Worm (Caenorhabditis elegans) whole organism, early embryonic: ENCODE data around the gene F54F7.9.

ENCODE experiments used
- B0310.2 ChIP-seq: sonication (generic microtip); optimal IDR thresholded peaks from 2 replicates; lab custom pipeline; 2016; ENCODE audit warnings: mild to moderate bottlenecking, missing genetic modification characterization, missing compliant biosample characterization
- F13C5.2 ChIP-seq: sonication (generic microtip); optimal IDR thresholded peaks from 2 replicates; lab custom pipeline; 2017; ENCODE audit warnings: mild to moderate bottlenecking, missing genetic modification characterization, inconsistent platforms, missing compliant biosample characterization
- aly-1 ChIP-seq: sonication (generic microtip); optimal IDR thresholded peaks from 2 replicates; lab custom pipeline; 2016; ENCODE audit warnings: missing genetic modification characterization, missing compliant biosample characterization
- ama-1 ChIP-seq: fragments of 150-350 bp; optimal IDR thresholded peaks from 2 replicates; lab custom pipeline; 2014
- ceh-13 ChIP-seq: fragments of 200-800 bp; sonication (Bioruptor generic); optimal IDR thresholded peaks from 2 replicates; lab custom pipeline; 2018; ENCODE audit warnings: mild to moderate bottlenecking, missing genetic modification characterization, missing compliant biosample characterization
- ceh-36 ChIP-seq: sonication (generic microtip); optimal IDR thresholded peaks from 2 replicates; lab custom pipeline; 2016; ENCODE audit warnings: missing genetic modification characterization, inconsistent platforms, missing compliant biosample characterization
- ets-7 ChIP-seq: sonication (generic microtip); optimal IDR thresholded peaks from 2 replicates; lab custom pipeline; 2016; ENCODE audit warnings: missing genotype, missing genetic modification characterization, missing compliant biosample characterization
- flt-1 ChIP-seq: fragments of 200-800 bp; sonication (Bioruptor generic); IDR thresholded peaks from 2 replicates; pipeline ENCODE4 v1.3.6; 2022; ENCODE audit warnings: missing genetic modification characterization, missing compliant biosample characterization
- hmbx-1 ChIP-seq: sonication (generic microtip); optimal IDR thresholded peaks from 2 replicates; lab custom pipeline; 2016; ENCODE audit warnings: mild to moderate bottlenecking, missing genetic modification characterization, missing compliant biosample characterization
- hmg-4 ChIP-seq: fragments of 200-800 bp; sonication (Bioruptor generic); optimal IDR thresholded peaks from 2 replicates; lab custom pipeline; 2018; ENCODE audit warnings: mild to moderate bottlenecking, missing genetic modification characterization, missing compliant biosample characterization
- hnd-1 ChIP-seq: sonication (generic microtip); optimal IDR thresholded peaks from 2 replicates; lab custom pipeline; 2016; ENCODE audit warnings: missing genetic modification characterization, missing compliant biosample characterization
- pes-1 ChIP-seq: fragments of 200-800 bp; sonication (Bioruptor generic); IDR thresholded peaks from 2 replicates; pipeline ENCODE4 v1.3.6; 2022; ENCODE audit warnings: missing genetic modification reagents, missing genetic modification characterization, missing compliant biosample characterization
- scrt-1 ChIP-seq: fragments of 200-800 bp; sonication (Bioruptor generic); IDR thresholded peaks from 2 replicates; pipeline ENCODE4 v1.3.6; 2022; ENCODE audit warnings: missing genetic modification characterization, missing compliant biosample characterization
- sea-1 ChIP-seq: fragments of 200-800 bp; sonication (Bioruptor generic); conservative IDR thresholded peaks from 2 replicates; pipeline ENCODE4 v1.3.6; 2022; ENCODE audit warnings: missing genetic modification characterization, missing compliant biosample characterization
- tbx-11 ChIP-seq: fragments of 200-800 bp; sonication (Bioruptor generic); IDR thresholded peaks from 2 replicates; pipeline ENCODE4 v1.3.6; 2022; ENCODE audit warnings: missing genetic modification characterization, missing compliant biosample characterization
- tbx-37 ChIP-seq: fragments of 200-800 bp; sonication (Bioruptor generic); conservative IDR thresholded peaks from 2 replicates; pipeline ENCODE4 v1.3.6; 2022; ENCODE audit warnings: missing genetic modification reagents, missing genetic modification characterization, missing compliant biosample characterization
- tra-4 ChIP-seq: sonication (generic microtip); optimal IDR thresholded peaks from 2 replicates; lab custom pipeline; 2017; ENCODE audit warnings: missing genetic modification characterization, missing compliant biosample characterization

Gene F54F7.9

DNA sequence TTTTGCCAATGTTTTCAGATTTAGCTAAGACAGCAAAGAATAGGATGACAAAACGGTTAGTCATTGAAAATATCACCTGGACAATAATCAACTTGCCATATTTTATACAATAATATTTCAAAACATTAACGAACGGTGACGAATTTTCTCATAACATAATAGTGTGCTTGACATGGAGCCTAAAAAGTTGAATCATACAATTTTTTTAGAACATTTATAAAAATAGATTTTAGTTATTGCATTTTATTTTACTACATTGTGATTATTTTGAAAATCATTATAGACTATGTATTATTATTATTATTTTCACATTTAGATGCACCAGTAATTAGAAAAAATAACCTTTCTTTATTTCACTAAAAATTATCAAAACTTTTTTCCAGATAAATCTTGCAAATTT lies at the start of gene F54F7.9:
Gene F54F7.9 (minus strand): TSS at position 101 of the 400 bp plus-strand sequence.
- TF ChIP-seq flt-1 (GFP tag; lab: Robert Waterston, UW) (no peak), F13C5.2 (tag; lab: Kevin White, UChicago) (no peak), ets-7 (tag; lab: Kevin White, UChicago) (no peak), tbx-11 (GFP tag; lab: Robert Waterston, UW) (no peak), aly-1 (tag; lab: Kevin White, UChicago) (no peak), scrt-1 (GFP tag; lab: Robert Waterston, UW) (no peak), tbx-37 (no peak), ama-1 (no peak), hmg-4 (GFP tag; lab: Kevin White, UChicago) (no peak), hmbx-1 (no peak), ceh-36 (tag; lab: Kevin White, UChicago) (no peak), B0310.2 (tag; lab: Kevin White, UChicago) (no peak), hnd-1 (tag; lab: Kevin White, UChicago) (no peak), pes-1 (no peak)

DNA sequence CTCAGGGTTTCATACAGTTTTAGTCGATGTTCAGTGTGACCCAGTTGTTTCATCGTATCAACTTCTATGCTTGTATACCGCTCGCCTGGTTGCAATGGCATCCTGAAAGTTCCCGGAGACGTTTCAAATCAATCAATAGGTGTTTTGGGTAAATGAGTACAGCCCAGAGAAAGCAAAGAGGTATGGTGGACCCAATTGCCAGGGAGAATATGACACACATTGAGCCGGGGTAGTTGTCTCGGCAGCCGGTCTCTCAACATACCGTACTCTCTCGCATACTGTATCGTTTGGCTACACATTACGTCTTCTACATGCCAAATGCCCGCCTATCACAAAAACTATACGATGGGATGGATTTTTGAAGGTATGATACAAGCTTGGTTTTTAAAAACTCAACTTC lies 49.5 kb upstream of the F54F7.9 start, which contains the start of gene Y62H9A.9:
Gene Y62H9A.9 (minus strand): TSS at position 101 of the 400 bp plus-strand sequence.
- TF ChIP-seq hmbx-1 (no peak), ama-1 (no peak), scrt-1 (GFP tag; lab: Robert Waterston, UW) (no peak), pes-1 (no peak), F13C5.2 (tag; lab: Kevin White, UChicago) (no peak), hmg-4 (GFP tag; lab: Kevin White, UChicago) (no peak), sea-1 (GFP tag; lab: Robert Waterston, UW) (no peak), B0310.2 (tag; lab: Kevin White, UChicago) (no peak), tbx-37 (no peak), ceh-36 (tag; lab: Kevin White, UChicago) (no peak), flt-1 (GFP tag; lab: Robert Waterston, UW) (no peak), hnd-1 (tag; lab: Kevin White, UChicago) (no peak), aly-1 (tag; lab: Kevin White, UChicago) (no peak), ets-7 (tag; lab: Kevin White, UChicago) (no peak), tbx-11 (GFP tag; lab: Robert Waterston, UW) (no peak), ceh-13 (GFP tag; lab: Kevin White, UChicago) (no peak)

DNA sequence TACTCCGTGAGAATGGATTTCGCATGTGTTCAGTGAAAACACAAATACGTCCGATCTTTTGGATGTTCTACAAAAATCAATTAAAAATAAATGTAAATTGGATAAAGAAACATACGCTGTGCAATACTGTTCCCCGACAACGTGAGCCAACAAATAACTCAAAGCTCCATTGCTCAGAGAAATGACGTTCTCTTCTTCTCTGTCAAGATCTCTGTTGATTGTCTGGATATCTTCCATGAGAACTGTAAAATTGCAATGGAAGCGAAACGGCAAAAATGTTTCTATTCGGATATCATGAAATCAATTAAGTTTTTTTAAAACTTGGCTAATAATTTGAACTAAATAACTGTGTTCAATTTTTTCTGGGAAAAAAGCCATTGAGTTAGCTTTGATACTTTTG lies 48.2 kb upstream of the F54F7.9 start:
- TF ChIP-seq sea-1 (GFP tag; lab: Robert Waterston, UW) (no peak), tbx-11 (GFP tag; lab: Robert Waterston, UW) (no peak), tra-4 (no peak), hnd-1 (tag; lab: Kevin White, UChicago) (no peak), hmg-4 (GFP tag; lab: Kevin White, UChicago) (no peak), tbx-37 (no peak), pes-1 (no peak), aly-1 (tag; lab: Kevin White, UChicago) (no peak), ama-1 (no peak), B0310.2 (tag; lab: Kevin White, UChicago) (no peak), scrt-1 (GFP tag; lab: Robert Waterston, UW) (no peak), ets-7 (tag; lab: Kevin White, UChicago) (no peak), ceh-36 (tag; lab: Kevin White, UChicago) (no peak), F13C5.2 (tag; lab: Kevin White, UChicago) (no peak), flt-1 (GFP tag; lab: Robert Waterston, UW) (no peak), hmbx-1 (no peak), ceh-13 (GFP tag; lab: Kevin White, UChicago) (no peak)

DNA sequence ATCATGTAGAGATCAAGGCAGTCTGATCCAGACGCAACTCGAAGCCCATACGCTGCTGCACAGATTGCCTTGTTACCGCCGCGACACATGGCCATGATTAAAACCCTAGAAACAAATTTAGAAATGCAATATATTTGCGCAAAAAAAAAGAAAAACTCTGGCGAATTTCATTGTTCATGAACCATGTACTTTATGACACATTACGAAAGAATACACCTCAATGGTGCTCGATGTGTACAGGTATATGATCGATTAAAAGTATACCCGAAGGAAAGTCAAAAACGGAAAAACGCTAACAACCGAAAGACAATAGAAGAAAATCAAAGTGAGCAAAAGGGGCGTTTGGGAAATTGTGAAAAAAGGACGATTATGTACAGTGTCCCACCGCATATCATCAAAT lies 43.8 kb upstream of the F54F7.9 start, which contains the start of gene Y62H9A.8:
Gene Y62H9A.8 (minus strand): TSS at position 101 of the 400 bp plus-strand sequence.
- TF ChIP-seq aly-1 (tag; lab: Kevin White, UChicago): no peak
- no peak for TF ChIP-seq tbx-37
- no peak for TF ChIP-seq hmg-4 (GFP tag; lab: Kevin White, UChicago)
- TF ChIP-seq B0310.2 (tag; lab: Kevin White, UChicago): no peak
- TF ChIP-seq flt-1 (GFP tag; lab: Robert Waterston, UW): no peak
- no peak for TF ChIP-seq scrt-1 (GFP tag; lab: Robert Waterston, UW)
- no peak for TF ChIP-seq F13C5.2 (tag; lab: Kevin White, UChicago)
- TF ChIP-seq hmbx-1: no peak

DNA sequence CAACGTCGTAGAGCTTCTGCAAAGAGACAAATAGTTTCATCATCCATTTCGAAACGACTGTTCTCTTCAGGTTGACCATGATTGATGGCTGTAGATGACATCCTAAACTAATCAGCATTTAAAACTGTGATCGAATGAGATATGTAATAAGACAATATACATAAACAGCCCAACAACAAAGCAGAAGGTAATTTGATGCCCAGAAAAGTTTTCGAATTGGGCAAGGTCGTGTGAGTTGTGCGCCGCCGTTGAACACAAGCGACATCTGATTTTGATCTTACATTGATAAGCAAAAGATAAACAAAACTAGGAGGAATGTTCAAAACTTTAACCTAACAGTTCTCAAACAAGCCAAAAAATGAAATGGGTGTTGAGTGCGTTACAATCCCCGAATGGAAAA lies 37.1 kb upstream of the F54F7.9 start, which contains the start of gene Y62H9A.7:
Gene Y62H9A.7 (minus strand): TSS at position 101 of the 400 bp plus-strand sequence.
- TF ChIP-seq ceh-36 (tag; lab: Kevin White, UChicago): no peak
- TF ChIP-seq hmbx-1: no peak
- TF ChIP-seq ceh-13 (GFP tag; lab: Kevin White, UChicago): no peak

DNA sequence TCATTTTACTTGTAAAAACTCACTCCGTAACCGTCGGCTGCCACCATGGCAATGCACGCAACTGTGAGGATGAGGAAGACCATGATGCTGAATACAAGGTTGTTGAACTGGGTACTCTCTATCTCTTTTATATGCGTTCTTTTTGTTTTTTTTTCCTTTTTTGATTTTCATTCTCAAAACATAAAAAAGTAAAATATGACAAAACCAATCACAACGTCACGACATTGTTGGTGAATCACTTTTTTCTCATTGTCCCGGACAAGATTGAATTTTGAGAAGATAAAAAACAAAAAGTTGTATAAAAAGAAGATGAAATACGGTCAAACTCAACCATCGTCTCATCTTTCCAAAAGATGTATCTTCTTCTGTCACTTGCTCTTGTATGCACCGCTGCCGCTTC lies 34.3 kb upstream of the F54F7.9 start, which contains the start of the genes Y62H9A.5 and ule-5:
Gene Y62H9A.5 (minus strand): TSS at position 101 of the 400 bp plus-strand sequence.
Gene ule-5 (plus strand): TSS at position 328 of the 400 bp plus-strand sequence.
- TF ChIP-seq hmbx-1 (no peak), ama-1 (no peak), pes-1 (no peak), hmg-4 (GFP tag; lab: Kevin White, UChicago) (no peak), aly-1 (tag; lab: Kevin White, UChicago) (no peak), B0310.2 (tag; lab: Kevin White, UChicago) (no peak), sea-1 (GFP tag; lab: Robert Waterston, UW) (no peak), scrt-1 (GFP tag; lab: Robert Waterston, UW) (no peak), hnd-1 (tag; lab: Kevin White, UChicago) (no peak), tra-4 (no peak), ets-7 (tag; lab: Kevin White, UChicago) (no peak), tbx-11 (GFP tag; lab: Robert Waterston, UW) (no peak), F13C5.2 (tag; lab: Kevin White, UChicago) (no peak), ceh-36 (tag; lab: Kevin White, UChicago) (no peak), flt-1 (GFP tag; lab: Robert Waterston, UW) (no peak), ceh-13 (GFP tag; lab: Kevin White, UChicago) (no peak)

DNA sequence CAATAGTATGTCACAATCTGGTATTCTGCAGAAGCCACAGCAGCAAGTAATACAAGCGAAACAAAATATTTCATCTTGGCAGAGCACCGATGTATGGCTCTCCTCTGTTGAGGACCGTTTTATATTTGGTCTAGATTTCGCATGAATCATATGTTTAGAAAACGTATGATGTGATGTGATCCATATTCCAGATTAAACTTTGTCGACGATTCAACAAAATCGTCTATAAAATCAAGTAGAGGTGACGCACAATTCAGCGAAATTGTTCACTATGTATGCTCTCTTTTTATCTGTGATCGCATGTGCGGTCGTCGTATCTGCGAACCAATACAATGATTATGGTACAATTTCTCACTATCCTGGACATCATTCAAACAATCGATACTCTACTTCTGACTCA lies 31.4 kb upstream of the F54F7.9 start, which contains the start of the genes Y62H9A.3 and Y62H9A.4:
Gene Y62H9A.3 (minus strand): TSS at position 101 of the 400 bp plus-strand sequence.
Gene Y62H9A.4 (plus strand): TSS at position 256 of the 400 bp plus-strand sequence.
- TF ChIP-seq ceh-13 (GFP tag; lab: Kevin White, UChicago): no peak
- TF ChIP-seq flt-1 (GFP tag; lab: Robert Waterston, UW): no peak
- no peak for TF ChIP-seq hmg-4 (GFP tag; lab: Kevin White, UChicago)
- no peak for TF ChIP-seq F13C5.2 (tag; lab: Kevin White, UChicago)
- TF ChIP-seq ets-7 (tag; lab: Kevin White, UChicago): no peak
- no peak for TF ChIP-seq ama-1
- no peak for TF ChIP-seq ceh-36 (tag; lab: Kevin White, UChicago)
- TF ChIP-seq hnd-1 (tag; lab: Kevin White, UChicago): no peak
- no peak for TF ChIP-seq sea-1 (GFP tag; lab: Robert Waterston, UW)
- TF ChIP-seq B0310.2 (tag; lab: Kevin White, UChicago): no peak
